Worm (Caenorhabditis elegans): ENCODE measurements around the gene F42F12.3.

The F42F12.3 gene

DNA sequence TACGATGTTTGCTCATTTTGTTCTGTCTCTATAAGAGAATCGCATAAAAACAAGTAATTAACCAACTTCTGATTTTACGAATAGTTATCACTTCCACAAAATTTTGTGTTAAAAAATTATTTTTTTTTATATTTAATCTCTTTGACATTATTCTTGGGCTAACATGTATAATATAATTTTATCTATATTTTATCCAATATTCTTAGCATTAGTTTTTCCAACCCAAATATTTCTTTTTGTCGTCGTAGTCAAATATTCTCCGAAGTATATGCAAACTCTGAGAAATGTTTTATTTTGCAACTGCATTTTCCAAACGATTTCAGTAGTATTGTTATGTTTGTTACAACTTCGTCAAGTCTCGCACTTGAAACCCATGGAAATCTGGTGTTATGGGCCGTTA lies 16.9 kb upstream of the F42F12.3 start, which contains the start of gene srd-47:
Gene srd-47, plus strand, starts transcription at position 164 of the 400 bp plus-strand sequence.
- TF ChIP-seq him-1 (tag; optimal IDR thresholded peaks at IDR 0.05): no peak
- no peak for TF ChIP-seq W03F9.2 (tag; optimal IDR thresholded peaks at IDR 0.05)
- TF ChIP-seq dao-5 (tag; optimal IDR thresholded peaks at IDR 0.05): no peak

DNA sequence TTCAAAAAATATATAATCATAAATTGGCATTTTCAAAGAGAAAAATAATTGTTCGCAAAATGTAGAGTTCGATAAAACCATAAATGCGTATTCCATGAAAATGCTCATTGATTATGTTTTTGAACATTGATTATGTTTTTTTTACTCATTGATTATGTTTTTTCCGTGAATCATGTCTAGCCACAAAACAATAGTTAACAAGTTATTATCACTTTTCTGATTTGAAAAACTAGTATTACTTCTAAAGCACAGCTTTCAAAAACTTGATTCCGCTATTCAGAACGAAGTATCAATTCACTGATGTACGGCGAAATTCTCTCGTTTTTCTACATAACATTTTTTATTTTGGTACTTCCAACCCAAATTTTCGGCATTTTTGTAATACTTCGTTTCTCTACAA lies 14.6 kb upstream of the F42F12.3 start, which contains the start of gene srd-48:
Gene srd-48, plus strand, starts transcription at position 301 of the 400 bp plus-strand sequence.
- TF ChIP-seq him-1 (tag; optimal IDR thresholded peaks at IDR 0.05) (no peak), W03F9.2 (tag; optimal IDR thresholded peaks at IDR 0.05) (no peak), dao-5 (tag; optimal IDR thresholded peaks at IDR 0.05) (no peak)

- TF ChIP-seq him-1 (tag; optimal IDR thresholded peaks at IDR 0.05) (no peak), dao-5 (tag; optimal IDR thresholded peaks at IDR 0.05) (no peak), W03F9.2 (tag; optimal IDR thresholded peaks at IDR 0.05) (no peak)
Measured at ce11 chrX:12337846-12338490, 12.4 kb upstream of the F42F12.3 start, which contains the start of gene srd-44. Gene srd-44 (plus strand): TSS chrX:12338440.

ce11 chrX:12341338-12341737 lies 9.0 kb upstream of the F42F12.3 start, which contains the start of gene zig-2:
Gene zig-2 (minus strand): TSS chrX:12341438.
- TF ChIP-seq dao-5 (tag; optimal IDR thresholded peaks at IDR 0.05) (no peak), W03F9.2 (tag; optimal IDR thresholded peaks at IDR 0.05) (no peak), him-1 (tag; optimal IDR thresholded peaks at IDR 0.05) (no peak)

DNA sequence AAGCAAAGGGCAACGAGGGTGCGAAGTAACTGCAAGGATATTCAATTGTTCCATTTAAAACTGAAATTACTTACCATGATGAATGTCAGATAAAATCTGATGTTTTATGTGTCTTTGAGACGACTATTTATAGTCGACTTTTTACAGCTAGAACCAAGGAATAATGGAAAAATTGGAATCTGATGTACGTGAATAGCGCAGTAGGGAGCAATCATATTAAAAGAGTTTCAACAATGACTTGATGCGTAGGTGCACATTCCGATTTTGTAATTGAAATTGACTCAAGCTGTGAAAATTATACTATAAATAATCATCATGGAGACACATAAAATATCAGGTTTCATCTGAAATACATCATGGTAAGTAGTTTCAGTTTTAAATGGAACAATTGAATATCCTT lies 7.1 kb upstream of the F42F12.3 start, which contains the start of the genes nspc-9 and nspc-10:
Gene nspc-9, minus strand, starts transcription at position 101 of the 400 bp plus-strand sequence.
Gene nspc-10, plus strand, starts transcription at position 331 of the 400 bp plus-strand sequence.
- TF ChIP-seq dao-5 (tag; optimal IDR thresholded peaks at IDR 0.05): no peak
- TF ChIP-seq him-1 (tag; optimal IDR thresholded peaks at IDR 0.05): no peak
- no peak for TF ChIP-seq W03F9.2 (tag; optimal IDR thresholded peaks at IDR 0.05)

DNA sequence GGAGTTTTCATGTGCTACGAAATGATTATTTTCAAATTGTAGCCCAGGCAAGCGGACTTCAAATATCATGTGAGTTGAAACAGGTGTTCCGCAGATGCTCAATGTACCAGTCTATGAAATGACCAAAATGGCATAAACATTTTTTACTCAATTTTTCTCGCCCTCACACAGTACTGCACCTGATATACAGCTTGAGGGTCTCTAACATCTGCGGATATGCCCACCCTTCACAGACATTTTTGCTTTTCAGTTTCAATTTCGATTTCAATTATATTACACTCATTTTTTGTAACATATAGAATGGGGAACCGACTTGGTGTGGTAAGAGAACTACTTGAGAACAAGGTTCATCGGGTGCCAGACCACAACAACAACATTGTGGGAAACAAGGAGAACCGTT lies 3.6 kb upstream of the F42F12.3 start, which contains the start of gene F42F12.11:
Gene F42F12.11, plus strand, starts transcription at position 301 of the 400 bp plus-strand sequence.
- TF ChIP-seq him-1 (tag; optimal IDR thresholded peaks at IDR 0.05) (no peak), W03F9.2 (tag; optimal IDR thresholded peaks at IDR 0.05) (no peak), dao-5 (tag; optimal IDR thresholded peaks at IDR 0.05) (no peak)

ce11 chrX:12347822-12348221 lies 2.6 kb upstream of the F42F12.3 start:
- TF ChIP-seq W03F9.2 (tag; optimal IDR thresholded peaks at IDR 0.05): peak; percentile 28
- TF ChIP-seq dao-5 (tag; optimal IDR thresholded peaks at IDR 0.05): peak; percentile 51
- TF ChIP-seq him-1 (tag; optimal IDR thresholded peaks at IDR 0.05): no peak

- TF ChIP-seq W03F9.2 (tag; optimal IDR thresholded peaks at IDR 0.05) (no peak), him-1 (tag; optimal IDR thresholded peaks at IDR 0.05) (no peak), dao-5 (tag; optimal IDR thresholded peaks at IDR 0.05) (no peak)
Measured at ce11 chrX:12348329-12348728, 2.0 kb upstream of the F42F12.3 start, which contains the start of gene F42F12.14. Gene F42F12.14 (plus strand): TSS chrX:12348629.

DNA sequence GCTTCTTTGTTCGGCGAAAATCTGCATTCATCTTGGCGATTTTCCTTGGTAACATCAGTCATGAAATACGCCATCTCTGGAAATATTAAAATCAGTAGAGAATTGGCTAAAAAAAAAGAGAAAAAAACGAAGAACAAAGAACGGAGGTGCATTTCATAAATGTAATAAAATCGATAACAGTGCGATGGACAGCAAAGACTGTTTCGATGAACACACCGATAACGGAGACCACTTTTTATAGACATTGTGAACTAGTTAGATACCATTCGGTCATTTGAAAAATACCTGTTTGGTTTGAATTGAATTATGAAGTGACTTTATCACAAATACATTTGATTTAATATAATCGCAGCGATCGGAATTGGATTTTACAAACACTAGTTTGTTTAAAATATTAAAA lies 2.5 kb downstream of the F42F12.3 start, which contains the start of gene F42F12.4:
Gene F42F12.4, minus strand, starts transcription at position 76 of the 400 bp plus-strand sequence.
- TF ChIP-seq him-1 (tag; optimal IDR thresholded peaks at IDR 0.05): no peak

- TF ChIP-seq dao-5 (tag; optimal IDR thresholded peaks at IDR 0.05) (no peak), him-1 (tag; optimal IDR thresholded peaks at IDR 0.05) (no peak), W03F9.2 (tag; optimal IDR thresholded peaks at IDR 0.05) (no peak)
Measured at ce11 chrX:12356581-12356980, 6.2 kb downstream of the F42F12.3 start, which contains the start of gene nspc-12. Gene nspc-12 (minus strand): TSS chrX:12356681.

ce11 chrX:12357127-12357526 lies 6.7 kb downstream of the F42F12.3 start, which contains the start of gene nspc-13:
Gene nspc-13 (plus strand): TSS chrX:12357427.
- no peak for TF ChIP-seq W03F9.2 (tag; optimal IDR thresholded peaks at IDR 0.05)
- no peak for TF ChIP-seq him-1 (tag; optimal IDR thresholded peaks at IDR 0.05)
- no peak for TF ChIP-seq dao-5 (tag; optimal IDR thresholded peaks at IDR 0.05)

- no peak for TF ChIP-seq dao-5 (tag; optimal IDR thresholded peaks at IDR 0.05)
Measured at ce11 chrX:12358957-12359356, 8.6 kb downstream of the F42F12.3 start, which contains the start of gene nspc-14. Gene nspc-14 (minus strand): TSS chrX:12359057.

ce11 chrX:12360444-12360843 lies 10.1 kb downstream of the F42F12.3 start, which contains the start of the genes nspc-15 and F19H6.6:
Gene nspc-15 (plus strand): TSS chrX:12360744.
Gene F19H6.6 (plus strand): TSS chrX:12360827.
- no peak for TF ChIP-seq W03F9.2 (tag; optimal IDR thresholded peaks at IDR 0.05)
- TF ChIP-seq dao-5 (tag; optimal IDR thresholded peaks at IDR 0.05): no peak
- TF ChIP-seq him-1 (tag; optimal IDR thresholded peaks at IDR 0.05): no peak

- TF ChIP-seq dao-5 (tag; optimal IDR thresholded peaks at IDR 0.05) (peak; percentile 76), W03F9.2 (tag; optimal IDR thresholded peaks at IDR 0.05) (peak; percentile 99), him-1 (tag; optimal IDR thresholded peaks at IDR 0.05) (peak; percentile 99)
Measured at ce11 chrX:12362951-12363486, 12.6 kb downstream of the F42F12.3 start.
